Fruit fly (Drosophila melanogaster) whole organism, embryonic: ENCODE results near the gene CG12951.

Source experiments
- Ada2b ChIP-seq: fragments of 200-800 bp; sonication (Bioruptor generic); IDR thresholded peaks from 2 replicates; pipeline ENCODE4 v1.3.6; 2022; ENCODE audit warnings: missing biosample characterization, missing genetic modification characterization
- Bteb2 ChIP-seq: fragments of 200-800 bp; sonication (Bioruptor generic); optimal IDR thresholded peaks from 2 replicates; lab custom pipeline; 2016; ENCODE audit warnings: missing biosample characterization, missing genetic modification characterization
- CG10431 ChIP-seq: fragments of 200-800 bp; sonication (Bioruptor generic); optimal IDR thresholded peaks from 3 replicates; lab custom pipeline; 2018; ENCODE audit warnings: missing biosample characterization, mild to moderate bottlenecking, missing genetic modification characterization
- CG10654 ChIP-seq: fragments of 200-800 bp; sonication (Bioruptor generic); optimal IDR thresholded peaks from 2 replicates; lab custom pipeline; 2016; ENCODE audit warnings: missing biosample characterization, missing genetic modification characterization
- CG10959 ChIP-seq: fragments of 200-800 bp; sonication (Bioruptor generic); IDR thresholded peaks from 2 replicates; pipeline ENCODE4 v1.3.6; 2022; ENCODE audit warnings: missing biosample characterization, missing genetic modification characterization
- CG12104 ChIP-seq: fragments of 200-800 bp; sonication (Bioruptor generic); optimal IDR thresholded peaks from 3 replicates; lab custom pipeline; 2016; ENCODE audit warnings: missing biosample characterization, missing genetic modification characterization
- CG12299 ChIP-seq: fragments of 200-800 bp; sonication (Bioruptor generic); optimal IDR thresholded peaks from 2 replicates; lab custom pipeline; 2018; ENCODE audit warnings: missing biosample characterization, mild to moderate bottlenecking, missing genetic modification characterization
- CG12769 ChIP-seq: fragments of 200-800 bp; sonication (Bioruptor generic); optimal IDR thresholded peaks from 2 replicates; lab custom pipeline; 2019; ENCODE audit warnings: missing biosample characterization, mild to moderate bottlenecking, missing genetic modification characterization, moderate library complexity
- CG13123 ChIP-seq: fragments of 200-800 bp; sonication (Bioruptor generic); optimal IDR thresholded peaks from 2 replicates; lab custom pipeline; 2016; ENCODE audit warnings: missing biosample characterization, missing genetic modification characterization
- CG14441 ChIP-seq: fragments of 200-800 bp; sonication (Bioruptor generic); IDR thresholded peaks from 2 replicates; pipeline ENCODE4 v1.3.6; 2022; ENCODE audit warnings: missing biosample characterization, missing genetic modification characterization
- CG15269 ChIP-seq: fragments of 200-800 bp; sonication (Bioruptor generic); optimal IDR thresholded peaks from 2 replicates; lab custom pipeline; 2018; ENCODE audit warnings: missing biosample characterization, mild to moderate bottlenecking, missing genetic modification characterization, moderate library complexity
- CG15696 ChIP-seq: fragments of 200-800 bp; sonication (Bioruptor generic); optimal IDR thresholded peaks from 2 replicates; lab custom pipeline; 2019; ENCODE audit warnings: missing biosample characterization, mild to moderate bottlenecking, missing genetic modification characterization, moderate library complexity
- CG16779 ChIP-seq: fragments of 200-800 bp; sonication (Bioruptor generic); IDR thresholded peaks from 2 replicates; pipeline ENCODE4 v1.3.6; 2022; ENCODE audit warnings: missing biosample characterization, missing genetic modification characterization
- CG17568 ChIP-seq: fragments of 200-800 bp; sonication (Bioruptor generic); optimal IDR thresholded peaks from 2 replicates; lab custom pipeline; 2018; ENCODE audit warnings: missing biosample characterization, mild to moderate bottlenecking, missing genetic modification characterization, moderate library complexity
- CG2712 ChIP-seq: fragments of 200-800 bp; optimal IDR thresholded peaks from 3 replicates; lab custom pipeline; 2019; ENCODE audit warnings: missing biosample characterization, mild to moderate bottlenecking, missing genetic modification characterization, moderate library complexity
- CG32767 ChIP-seq: fragments of 200-800 bp; sonication (Bioruptor generic); IDR thresholded peaks from 2 replicates; pipeline ENCODE4 v1.3.6; 2022; ENCODE audit warnings: missing biosample characterization, missing genetic modification characterization
- CG32772 ChIP-seq: fragments of 200-800 bp; sonication (Bioruptor generic); IDR thresholded peaks from 2 replicates; pipeline ENCODE4 v1.3.6; 2022; ENCODE audit warnings: missing biosample characterization, missing genetic modification characterization
- CG33213 ChIP-seq: fragments of 200-800 bp; sonication (Bioruptor generic); optimal IDR thresholded peaks from 3 replicates; lab custom pipeline; 2016; ENCODE audit warnings: missing biosample characterization, missing genetic modification characterization
- CG3407 ChIP-seq: fragments of 200-800 bp; sonication (Bioruptor generic); optimal IDR thresholded peaks from 2 replicates; lab custom pipeline; 2018; ENCODE audit warnings: missing biosample characterization, mild to moderate bottlenecking, missing genetic modification characterization
- CG3847 ChIP-seq: fragments of 200-800 bp; sonication (Bioruptor generic); IDR thresholded peaks from 2 replicates; pipeline ENCODE4 v1.3.6; 2022; ENCODE audit warnings: missing biosample characterization, missing genetic modification characterization
- CG3995 ChIP-seq: fragments of 200-800 bp; sonication (Bioruptor generic); optimal IDR thresholded peaks from 3 replicates; lab custom pipeline; 2016; ENCODE audit warnings: missing biosample characterization, missing genetic modification characterization
- CG7839 ChIP-seq: fragments of 200-800 bp; sonication (Bioruptor generic); optimal IDR thresholded peaks from 3 replicates; lab custom pipeline; 2018; ENCODE audit warnings: missing biosample characterization, mild to moderate bottlenecking, missing genetic modification characterization, moderate library complexity
- CG7963 ChIP-seq: fragments of 200-800 bp; sonication (Bioruptor generic); IDR thresholded peaks from 3 replicates; pipeline ENCODE4 v1.3.6; 2022; ENCODE audit warnings: missing biosample characterization, missing genetic modification characterization; ENCODE audit not compliant: partially characterized antibody
- CG8478 ChIP-seq: fragments of >200 bp; optimal IDR thresholded peaks from 2 replicates; lab custom pipeline; 2018
- CG8924 ChIP-seq: fragments of 200-800 bp; optimal IDR thresholded peaks from 3 replicates; lab custom pipeline; 2019; ENCODE audit warnings: missing biosample characterization, mild to moderate bottlenecking, missing genetic modification characterization, moderate library complexity
- CG9727 ChIP-seq: fragments of 200-800 bp; sonication (Bioruptor generic); optimal IDR thresholded peaks from 3 replicates; lab custom pipeline; 2017; ENCODE audit warnings: missing biosample characterization, mild to moderate bottlenecking, missing genetic modification characterization
- CHES-1-like ChIP-seq: fragments of 200-800 bp; sonication (Bioruptor generic); optimal IDR thresholded peaks from 2 replicates; lab custom pipeline; 2016; ENCODE audit warnings: missing biosample characterization, missing genetic modification characterization
- Doc2 ChIP-seq: fragments of 200-800 bp; sonication (Bioruptor generic); IDR thresholded peaks from 2 replicates; pipeline ENCODE4 v1.3.6; 2022; ENCODE audit warnings: missing biosample characterization, missing genetic modification characterization
- Dp ChIP-seq: fragments of 200-800 bp; sonication (Bioruptor generic); optimal IDR thresholded peaks from 2 replicates; lab custom pipeline; 2018; ENCODE audit warnings: missing biosample characterization, mild to moderate bottlenecking, missing genetic modification characterization, moderate library complexity
- Hey ChIP-seq: fragments of 200-800 bp; sonication (Bioruptor generic); optimal IDR thresholded peaks from 3 replicates; lab custom pipeline; 2018; ENCODE audit warnings: missing biosample characterization, mild to moderate bottlenecking, missing genetic modification characterization
- HmgD ChIP-seq: fragments of 200-800 bp; sonication (Bioruptor generic); optimal IDR thresholded peaks from 3 replicates; lab custom pipeline; 2016; ENCODE audit warnings: missing biosample characterization, missing genetic modification characterization
- Hmx ChIP-seq: fragments of 200-800 bp; sonication (Bioruptor generic); optimal IDR thresholded peaks from 2 replicates; lab custom pipeline; 2016; ENCODE audit warnings: missing biosample characterization, missing genetic modification characterization
- NfI ChIP-seq: fragments of 200-800 bp; sonication (Bioruptor generic); optimal IDR thresholded peaks from 3 replicates; lab custom pipeline; 2018; ENCODE audit warnings: missing biosample characterization, mild to moderate bottlenecking, missing genetic modification characterization, moderate library complexity
- Optix ChIP-seq: fragments of 200-800 bp; sonication (Bioruptor generic); IDR thresholded peaks from 3 replicates; pipeline ENCODE4 v1.3.6; 2022; ENCODE audit warnings: missing biosample characterization, missing genetic modification characterization
- Ptx1 ChIP-seq: fragments of 200-800 bp; sonication (Bioruptor generic); IDR thresholded peaks from 2 replicates; pipeline ENCODE4 v1.3.6; 2022; ENCODE audit warnings: missing biosample characterization, missing genetic modification characterization
- Ravus ChIP-seq: fragments of 200-800 bp; sonication (Bioruptor generic); IDR thresholded peaks from 2 replicates; pipeline ENCODE4 v1.3.6; 2022; ENCODE audit warnings: missing biosample characterization, missing genetic modification characterization
- Scr ChIP-seq: fragments of 200-800 bp; sonication (Bioruptor generic); IDR thresholded peaks from 2 replicates; pipeline ENCODE4 v1.3.6; 2022; ENCODE audit warnings: missing biosample characterization, missing genetic modification characterization; ENCODE audit not compliant: partially characterized antibody
- bigmax ChIP-seq: fragments of 200-800 bp; sonication (Bioruptor generic); optimal IDR thresholded peaks from 2 replicates; lab custom pipeline; 2018; ENCODE audit warnings: missing biosample characterization, mild to moderate bottlenecking, missing genetic modification characterization
- br ChIP-seq: fragments of >200 bp; optimal IDR thresholded peaks from 2 replicates; lab custom pipeline; 2017
- crp ChIP-seq, 2 experiments: fragments of 200-800 bp; sonication (Bioruptor generic); optimal IDR thresholded peaks; 2 replicates in 1 of 2; 3 replicates in 1 of 2; lab custom pipeline; 2017; ENCODE audit warnings: missing biosample characterization in 2 of 2, missing genetic modification characterization in 2 of 2, mild to moderate bottlenecking in 1 of 2, moderate library complexity in 1 of 2
- grn ChIP-seq: fragments of 200-800 bp; sonication (Bioruptor generic); optimal IDR thresholded peaks from 3 replicates; lab custom pipeline; 2017; ENCODE audit warnings: missing biosample characterization, missing genetic modification characterization
- jumu ChIP-seq: fragments of 200-800 bp; sonication (Bioruptor generic); optimal IDR thresholded peaks from 3 replicates; lab custom pipeline; 2016; ENCODE audit warnings: missing biosample characterization, missing genetic modification characterization
- nerfin-1 ChIP-seq: fragments of 200-800 bp; sonication (Bioruptor generic); optimal IDR thresholded peaks from 3 replicates; lab custom pipeline; 2019; ENCODE audit warnings: missing biosample characterization, mild to moderate bottlenecking, missing genetic modification characterization, moderate library complexity
- pros ChIP-seq: fragments of 200-800 bp; sonication (Bioruptor generic); optimal IDR thresholded peaks from 3 replicates; lab custom pipeline; 2019; ENCODE audit warnings: missing biosample characterization, mild to moderate bottlenecking, missing genetic modification characterization, moderate library complexity
- psq ChIP-seq: fragments of 200-800 bp; sonication (Bioruptor generic); optimal IDR thresholded peaks from 2 replicates; lab custom pipeline; 2017; ENCODE audit warnings: missing biosample characterization, missing genetic modification characterization
- run ChIP-seq: fragments of 200-800 bp; sonication (Bioruptor generic); optimal IDR thresholded peaks from 3 replicates; lab custom pipeline; 2018; ENCODE audit warnings: missing biosample characterization, mild to moderate bottlenecking, missing genetic modification characterization
- schlank ChIP-seq: fragments of 200-800 bp; sonication (Bioruptor generic); optimal IDR thresholded peaks from 2 replicates; lab custom pipeline; 2018; ENCODE audit warnings: missing biosample characterization, mild to moderate bottlenecking, missing genetic modification characterization
- tio ChIP-seq: fragments of 200-800 bp; sonication (Bioruptor generic); optimal IDR thresholded peaks from 2 replicates; lab custom pipeline; 2017; ENCODE audit warnings: missing biosample characterization, missing genetic modification characterization, inconsistent platforms
- trh ChIP-seq: fragments of 200-800 bp; sonication (Bioruptor generic); optimal IDR thresholded peaks from 2 replicates; lab custom pipeline; 2016; ENCODE audit warnings: missing biosample characterization, missing genetic modification characterization
- z ChIP-seq: fragments of 200-800 bp; sonication (Bioruptor generic); IDR thresholded peaks from 3 replicates; pipeline ENCODE4 v1.3.6; 2022; ENCODE audit warnings: missing biosample characterization, missing genetic modification characterization
- zen2 ChIP-seq: fragments of 200-800 bp; sonication (Bioruptor generic); IDR thresholded peaks from 3 replicates; pipeline ENCODE4 v1.3.6; 2022; ENCODE audit warnings: missing biosample characterization, missing genetic modification characterization; ENCODE audit not compliant: partially characterized antibody

CG12951 gene

dm6 chr3R:9337402-9338254 is 7.5 kb upstream of the CG12951 start (continued):
- peak; percentile 21 for TF ChIP-seq nerfin-1 (tag; lab: Kevin White, UChicago)
- no peak for TF ChIP-seq CHES-1-like (GFP tag; lab: Kevin White, UChicago)
- no peak for TF ChIP-seq Scr (GFP tag; lab: Robert Waterston, UW)
- TF ChIP-seq CG12769 (tag; lab: Kevin White, UChicago): peak; percentile 32
- no peak for TF ChIP-seq CG10959
- TF ChIP-seq schlank: no peak
- no peak for TF ChIP-seq CG8478 (lab: Kevin White, UChicago)
- TF ChIP-seq zen2 (GFP tag; lab: Robert Waterston, UW): no peak
- no peak for TF ChIP-seq CG15269 (tag; lab: Kevin White, UChicago)
- no peak for TF ChIP-seq Optix (GFP tag; lab: Robert Waterston, UW)
- no peak for TF ChIP-seq Hey (tag; lab: Kevin White, UChicago)
- no peak for TF ChIP-seq Ptx1 (GFP tag; lab: Robert Waterston, UW)
- no peak for TF ChIP-seq CG2712
- no peak for TF ChIP-seq HmgD (GFP tag; lab: Kevin White, UChicago)
- TF ChIP-seq crp (GFP tag; optimal IDR thresholded peaks at IDR 0.05; lab: Kevin White, UChicago): no peak
- TF ChIP-seq bigmax (GFP tag; lab: Kevin White, UChicago): no peak
- peak; percentile 40; the same call in 1 of the 2 replicates for TF ChIP-seq CG14441
- no peak for TF ChIP-seq jumu
- no peak for TF ChIP-seq CG7963 (GFP tag; lab: Robert Waterston, UW)
- no peak for TF ChIP-seq Ada2b (GFP tag; lab: Robert Waterston, UW)
- no peak for TF ChIP-seq CG3995
- no peak for TF ChIP-seq CG3407 (GFP tag; lab: Kevin White, UChicago)
- no peak for TF ChIP-seq z (GFP tag; lab: Robert Waterston, UW)
- TF ChIP-seq CG10654 (GFP tag; lab: Kevin White, UChicago): no peak
- no peak for TF ChIP-seq Dp (GFP tag; lab: Kevin White, UChicago)
- TF ChIP-seq NfI (GFP tag; lab: Kevin White, UChicago): no peak
- TF ChIP-seq pros (GFP tag; lab: Kevin White, UChicago): no peak
- TF ChIP-seq CG15696 (tag; lab: Kevin White, UChicago): no peak
- TF ChIP-seq CG12104: no peak
- TF ChIP-seq CG13123 (GFP tag; lab: Kevin White, UChicago): no peak
- no peak for TF ChIP-seq CG10431
- TF ChIP-seq run (tag; lab: Kevin White, UChicago): no peak
- no peak for TF ChIP-seq CG7839
- TF ChIP-seq CG3847 (GFP tag; lab: Robert Waterston, UW): no peak
- TF ChIP-seq Bteb2: no peak
- no peak for TF ChIP-seq CG32767 (GFP tag; lab: Robert Waterston, UW)
- TF ChIP-seq CG33213 (GFP tag; lab: Kevin White, UChicago): no peak
- no peak for TF ChIP-seq Doc2
- TF ChIP-seq br (lab: Kevin White, UChicago): no peak
- no peak for TF ChIP-seq CG17568 (GFP tag; lab: Kevin White, UChicago)
- no peak for TF ChIP-seq CG8924 (tag; lab: Kevin White, UChicago)
- no peak for TF ChIP-seq Hmx (GFP tag; lab: Kevin White, UChicago)
- TF ChIP-seq grn: no peak
- TF ChIP-seq CG32772 (GFP tag; lab: Robert Waterston, UW): no peak
- no peak for TF ChIP-seq CG12299 (tag; lab: Kevin White, UChicago)
- no peak for TF ChIP-seq trh (GFP tag; lab: Kevin White, UChicago)
- no peak for TF ChIP-seq tio (GFP tag; lab: Kevin White, UChicago)
- TF ChIP-seq CG9727: no peak
- no peak for TF ChIP-seq Ravus
- no peak for TF ChIP-seq psq (GFP tag; lab: Kevin White, UChicago)
- 0 out of 2 replicates have a peak, but pooled peaks have one; percentile 54 for TF ChIP-seq CG16779 (GFP tag; lab: Robert Waterston, UW)
